Fruit fly (Drosophila melanogaster): Measurements from ENCODE around the gene CG4440.

DNA sequence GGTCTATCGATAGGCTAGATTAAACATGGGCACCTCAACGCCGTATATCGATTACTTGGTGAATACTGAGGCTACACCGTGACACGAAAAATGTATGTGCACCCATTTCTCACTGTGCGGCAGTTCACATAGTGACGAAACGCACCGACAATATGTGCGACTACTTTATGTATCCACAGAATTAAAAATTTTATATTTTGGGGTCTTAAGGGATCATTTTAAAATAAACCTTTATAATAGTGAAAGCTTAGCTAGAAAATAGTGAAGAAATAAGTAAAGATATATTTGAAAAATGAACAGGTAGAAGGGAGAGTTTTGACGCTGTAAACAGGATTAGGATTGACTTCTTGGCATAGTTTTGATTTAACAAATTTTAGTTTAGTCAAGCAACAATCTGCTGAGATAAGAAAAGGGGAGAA, 614 bp upstream of the CG4440 start, which contains the start of gene mRpL4:
- TF ChIP-seq gl (tag; optimal IDR thresholded peaks at IDR 0.05) = no peak
- no peak for TF ChIP-seq Pif1A (GFP tag; optimal IDR thresholded peaks at IDR 0.05)
- no peak for TF ChIP-seq CG8159 (tag; optimal IDR thresholded peaks at IDR 0.05)
- no peak for TF ChIP-seq fd96Ca (GFP tag; IDR thresholded peaks at IDR 0.05)
- no peak for TF ChIP-seq CG13204 (GFP tag; optimal IDR thresholded peaks at IDR 0.05)
- no peak for TF ChIP-seq rn (GFP tag; IDR thresholded peaks at IDR 0.05)
- no peak for TF ChIP-seq EcR (GFP tag; optimal IDR thresholded peaks at IDR 0.05)
- TF ChIP-seq Ets98B (GFP tag; IDR thresholded peaks at IDR 0.05) = no peak; the same call in 1 of the 2 replicates
- TF ChIP-seq CG34367 (tag; optimal IDR thresholded peaks at IDR 0.05) = no peak
- TF ChIP-seq CG12605 (GFP tag; IDR thresholded peaks at IDR 0.05) = no peak; the same call in 1 of the 2 replicates
- no peak for TF ChIP-seq Pif1B (GFP tag; optimal IDR thresholded peaks at IDR 0.05)
